Fruit fly (Drosophila melanogaster): ENCODE results near the gene Grp170.

Gene Grp170

DNA sequence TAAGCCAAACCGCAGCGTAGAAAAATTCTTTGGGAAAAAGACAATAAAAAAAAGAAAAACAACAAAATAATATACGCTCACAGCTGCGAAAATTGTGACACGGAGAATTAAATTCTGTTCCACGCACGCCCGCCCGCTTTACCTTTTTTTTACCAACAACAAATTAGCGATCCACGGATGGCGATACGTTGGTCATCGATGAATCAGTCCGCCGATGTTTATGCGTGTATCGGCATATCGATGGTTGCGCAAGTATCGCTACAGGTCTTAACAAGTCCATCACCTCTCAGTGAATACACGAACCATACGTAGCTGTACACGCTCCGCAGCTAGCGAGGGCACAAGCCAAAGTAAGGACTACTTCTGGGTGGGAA, 4.3 kb downstream of the Grp170 start, which contains the start of gene CG2924 (continued):
- TF ChIP-seq CG30020 (tag; optimal IDR thresholded peaks at IDR 0.05) = peak; percentile 23
- peak; percentile 49 for TF ChIP-seq CG10366 (GFP tag; IDR thresholded peaks at IDR 0.05)
- peak; percentile 51 for TF ChIP-seq grau (tag; optimal IDR thresholded peaks at IDR 0.05)
- no peak for TF ChIP-seq bsh (GFP tag; optimal IDR thresholded peaks at IDR 0.05)
- peak; percentile 19 for TF ChIP-seq Six4 (GFP tag; optimal IDR thresholded peaks at IDR 0.05)
- peak; percentile 32; the same call in 1 of the 2 replicates for TF ChIP-seq ttk (GFP tag; IDR thresholded peaks at IDR 0.05)
- TF ChIP-seq Antp (GFP tag; optimal IDR thresholded peaks at IDR 0.05) = peak; percentile 86
- TF ChIP-seq crc (GFP tag; optimal IDR thresholded peaks at IDR 0.05) = peak; percentile 22
- TF ChIP-seq vnd (GFP tag; IDR thresholded peaks at IDR 0.05; ENCODE audit: partially characterized antibody) = peak; percentile 98
- no peak for TF ChIP-seq CG15073 (GFP tag; optimal IDR thresholded peaks at IDR 0.05)
- TF ChIP-seq CG6765 (GFP tag; optimal IDR thresholded peaks at IDR 0.05) = no peak
- no peak for TF ChIP-seq sc (optimal IDR thresholded peaks at IDR 0.05)
- TF ChIP-seq sc (GFP tag; optimal IDR thresholded peaks at IDR 0.05) = no peak
- peak; percentile 18 for TF ChIP-seq cwo (GFP tag; optimal IDR thresholded peaks at IDR 0.05)
- no peak for TF ChIP-seq CG31365 (tag; optimal IDR thresholded peaks at IDR 0.05)
- TF ChIP-seq CG3065 (GFP tag; optimal IDR thresholded peaks at IDR 0.05) = no peak
- peak; percentile 67 for TF ChIP-seq gfzf (GFP tag; optimal IDR thresholded peaks at IDR 0.05)
- TF ChIP-seq amos (GFP tag; IDR thresholded peaks at IDR 0.05; ENCODE audit: partially characterized antibody) = peak; percentile 100
- no peak for TF ChIP-seq prd (optimal IDR thresholded peaks at IDR 0.05)
- TF ChIP-seq prd (GFP tag; IDR thresholded peaks at IDR 0.05) = peak; percentile 65
- peak; percentile 72 for TF ChIP-seq lbe (GFP tag; optimal IDR thresholded peaks at IDR 0.05)
- peak; percentile 100 for TF ChIP-seq CG6791 (GFP tag; IDR thresholded peaks at IDR 0.05; ENCODE audit: partially characterized antibody)
- peak; percentile 59; the same call in 1 of the 2 replicates for TF ChIP-seq CG11247 (GFP tag; IDR thresholded peaks at IDR 0.05)
- TF ChIP-seq CG10543 (GFP tag; optimal IDR thresholded peaks at IDR 0.05) = peak; percentile 18
- TF ChIP-seq nom (GFP tag; optimal IDR thresholded peaks at IDR 0.05) = no peak
- TF ChIP-seq ATbp (GFP tag; optimal IDR thresholded peaks at IDR 0.05) = no peak
- TF ChIP-seq CG12299 (tag; optimal IDR thresholded peaks at IDR 0.05) = peak; percentile 43
- TF ChIP-seq CG10959 (GFP tag; IDR thresholded peaks at IDR 0.05) = peak; percentile 29; the same call in 1 of the 2 replicates
- TF ChIP-seq CG9215 (GFP tag; IDR thresholded peaks at IDR 0.05) = no peak; the same call in 1 of the 2 replicates
- no peak for TF ChIP-seq Gsc (GFP tag; IDR thresholded peaks at IDR 0.05)
- TF ChIP-seq Ets97D (GFP tag; optimal IDR thresholded peaks at IDR 0.05) = peak; percentile 92
- peak; percentile 72 for TF ChIP-seq CG9609 (GFP tag; optimal IDR thresholded peaks at IDR 0.05)
- no peak for TF ChIP-seq CG15696 (tag; optimal IDR thresholded peaks at IDR 0.05)
- TF ChIP-seq CG32767 (GFP tag; IDR thresholded peaks at IDR 0.05) = peak; percentile 53; the same call in 1 of the 2 replicates
- TF ChIP-seq sens-2 (GFP tag; IDR thresholded peaks at IDR 0.05) = no peak
- no peak for TF ChIP-seq hth (optimal IDR thresholded peaks at IDR 0.05)
- peak; percentile 13 for TF ChIP-seq Jarid2 (GFP tag; optimal IDR thresholded peaks at IDR 0.05)
- no peak for TF ChIP-seq Taf1 (GFP tag; IDR thresholded peaks at IDR 0.05)
- peak; percentile 66 for TF ChIP-seq ERR (GFP tag; optimal IDR thresholded peaks at IDR 0.05)
- no peak for TF ChIP-seq tap (tag; optimal IDR thresholded peaks at IDR 0.05)
- no peak for TF ChIP-seq CG3407 (GFP tag; optimal IDR thresholded peaks at IDR 0.05)
- peak; percentile 63 for TF ChIP-seq Ptx1 (GFP tag; IDR thresholded peaks at IDR 0.05)
- TF ChIP-seq CG13894 (tag; optimal IDR thresholded peaks at IDR 0.05) = peak; percentile 83
- peak; percentile 43; the same call in 1 of the 3 replicates for TF ChIP-seq Mrtf (GFP tag; IDR thresholded peaks at IDR 0.05)
- no peak for TF ChIP-seq h (optimal IDR thresholded peaks at IDR 0.05)
- peak; percentile 68 for TF ChIP-seq lab (GFP tag; optimal IDR thresholded peaks at IDR 0.05)
- peak; percentile 65 for TF ChIP-seq CG8944 (GFP tag; optimal IDR thresholded peaks at IDR 0.05)
- TF ChIP-seq gsb (GFP tag; IDR thresholded peaks at IDR 0.05) = no peak
- peak; percentile 86 for TF ChIP-seq mam (GFP tag; optimal IDR thresholded peaks at IDR 0.05)
- TF ChIP-seq CG3995 (GFP tag; optimal IDR thresholded peaks at IDR 0.05) = peak; percentile 24
- TF ChIP-seq rib (GFP tag; IDR thresholded peaks at IDR 0.05) = peak; percentile 84
- peak; percentile 6 for TF ChIP-seq Atf-2 (GFP tag; optimal IDR thresholded peaks at IDR 0.05)

Data from whole organism, embryonic.